Fruit fly (Drosophila melanogaster) whole organism, embryonic: ENCODE measurements around the gene Ccdc58.

ENCODE experiments used
- Asciz ChIP-seq: fragments of 200-800 bp; sonication (Bioruptor generic); optimal IDR thresholded peaks from 2 replicates; lab custom pipeline; 2017; ENCODE audit warnings: missing biosample characterization, mild to moderate bottlenecking, missing genetic modification characterization, missing genetic modification reagents
- B-H2 ChIP-seq: fragments of 200-800 bp; sonication (Bioruptor generic); optimal IDR thresholded peaks from 2 replicates; lab custom pipeline; 2018; ENCODE audit warnings: missing biosample characterization, mild to moderate bottlenecking, missing genetic modification characterization
- CG11456 ChIP-seq: fragments of 200-800 bp; sonication (Bioruptor generic); IDR thresholded peaks from 3 replicates; pipeline ENCODE4 v1.3.6; 2022; ENCODE audit warnings: missing biosample characterization, missing genetic modification characterization
- CG12299 ChIP-seq: fragments of 200-800 bp; sonication (Bioruptor generic); optimal IDR thresholded peaks from 2 replicates; lab custom pipeline; 2018; ENCODE audit warnings: missing biosample characterization, mild to moderate bottlenecking, missing genetic modification characterization
- CG16863 ChIP-seq: fragments of 200-800 bp; sonication (Bioruptor generic); optimal IDR thresholded peaks from 3 replicates; lab custom pipeline; 2016; ENCODE audit warnings: missing biosample characterization, missing genetic modification characterization
- CG17328 ChIP-seq: fragments of 200-800 bp; sonication (Bioruptor generic); IDR thresholded peaks from 2 replicates; pipeline ENCODE4 v1.3.6; 2022; ENCODE audit warnings: missing biosample characterization, missing genetic modification characterization
- CG17385 ChIP-seq: fragments of 200-800 bp; sonication (Bioruptor generic); optimal IDR thresholded peaks from 3 replicates; lab custom pipeline; 2018; ENCODE audit warnings: missing biosample characterization, mild to moderate bottlenecking, missing genetic modification characterization
- CG17612 ChIP-seq: fragments of 200-800 bp; sonication (Bioruptor generic); IDR thresholded peaks from 2 replicates; pipeline ENCODE4 v1.3.6; 2022; ENCODE audit warnings: missing biosample characterization, missing genetic modification characterization
- CG17829 ChIP-seq: fragments of 200-800 bp; optimal IDR thresholded peaks from 2 replicates; lab custom pipeline; 2019; ENCODE audit warnings: missing biosample characterization, mild to moderate bottlenecking, missing genetic modification characterization, moderate library complexity
- CG18262 ChIP-seq: fragments of 200-800 bp; optimal IDR thresholded peaks from 3 replicates; lab custom pipeline; 2019; ENCODE audit warnings: missing biosample characterization, mild to moderate bottlenecking, missing genetic modification characterization, moderate library complexity
- CG3281 ChIP-seq: fragments of 200-800 bp; sonication (Bioruptor generic); optimal IDR thresholded peaks from 3 replicates; lab custom pipeline; 2017; ENCODE audit warnings: missing biosample characterization, mild to moderate bottlenecking, missing genetic modification characterization
- CG4424 ChIP-seq: fragments of 200-800 bp; sonication (Bioruptor generic); optimal IDR thresholded peaks from 3 replicates; lab custom pipeline; 2016; ENCODE audit warnings: missing biosample characterization, missing genetic modification characterization
- CG5953 ChIP-seq: fragments of 200-800 bp; sonication (Bioruptor generic); IDR thresholded peaks from 2 replicates; pipeline ENCODE4 v1.3.6; 2022; ENCODE audit warnings: missing biosample characterization, missing genetic modification characterization
- CG6813 ChIP-seq: fragments of 200-800 bp; sonication (Bioruptor generic); optimal IDR thresholded peaks from 2 replicates; lab custom pipeline; 2017; ENCODE audit warnings: missing biosample characterization, missing genetic modification characterization, mild to moderate bottlenecking, moderate library complexity, missing genetic modification reagents
- CG6854 ChIP-seq: fragments of 200-800 bp; sonication (Bioruptor generic); optimal IDR thresholded peaks from 3 replicates; lab custom pipeline; 2017; ENCODE audit warnings: missing biosample characterization, mild to moderate bottlenecking, missing genetic modification characterization
- CG7271 ChIP-seq: fragments of 200-800 bp; sonication (Bioruptor generic); optimal IDR thresholded peaks from 2 replicates; lab custom pipeline; 2018; ENCODE audit warnings: missing biosample characterization, mild to moderate bottlenecking, missing genetic modification characterization, moderate library complexity
- CG7556 ChIP-seq: fragments of 200-800 bp; sonication (Bioruptor generic); optimal IDR thresholded peaks from 2 replicates; lab custom pipeline; 2017; ENCODE audit warnings: missing biosample characterization, mild to moderate bottlenecking, missing genetic modification characterization
- CG7839 ChIP-seq: fragments of 200-800 bp; sonication (Bioruptor generic); optimal IDR thresholded peaks from 3 replicates; lab custom pipeline; 2018; ENCODE audit warnings: missing biosample characterization, mild to moderate bottlenecking, missing genetic modification characterization, moderate library complexity
- CG7963 ChIP-seq: fragments of 200-800 bp; sonication (Bioruptor generic); IDR thresholded peaks from 3 replicates; pipeline ENCODE4 v1.3.6; 2022; ENCODE audit warnings: missing biosample characterization, missing genetic modification characterization; ENCODE audit not compliant: partially characterized antibody
- CG7987 ChIP-seq: fragments of 200-800 bp; sonication (Bioruptor generic); optimal IDR thresholded peaks from 2 replicates; lab custom pipeline; 2018; ENCODE audit warnings: missing biosample characterization, mild to moderate bottlenecking, missing genetic modification characterization, moderate library complexity
- CG8944 ChIP-seq: fragments of 200-800 bp; sonication (Bioruptor generic); optimal IDR thresholded peaks from 3 replicates; lab custom pipeline; 2016; ENCODE audit warnings: missing biosample characterization, missing genetic modification characterization
- CG9817 ChIP-seq: fragments of 200-800 bp; sonication (Bioruptor generic); optimal IDR thresholded peaks from 2 replicates; lab custom pipeline; 2018; ENCODE audit warnings: missing biosample characterization, mild to moderate bottlenecking, missing genetic modification characterization, moderate library complexity
- CrebB ChIP-seq: fragments of 200-800 bp; sonication (Bioruptor generic); optimal IDR thresholded peaks from 3 replicates; lab custom pipeline; 2018; ENCODE audit warnings: missing biosample characterization, mild to moderate bottlenecking, missing genetic modification characterization
- Fer1 ChIP-seq: fragments of 200-800 bp; sonication (Bioruptor generic); optimal IDR thresholded peaks from 2 replicates; lab custom pipeline; 2017; ENCODE audit warnings: missing biosample characterization, mild to moderate bottlenecking, missing genetic modification characterization
- HHEX ChIP-seq: fragments of 200-800 bp; sonication (Bioruptor generic); optimal IDR thresholded peaks from 3 replicates; lab custom pipeline; 2017; ENCODE audit warnings: missing biosample characterization, mild to moderate bottlenecking, missing genetic modification characterization, missing genetic modification reagents
- HLH3B ChIP-seq: fragments of 200-800 bp; sonication (Bioruptor generic); IDR thresholded peaks from 2 replicates; pipeline ENCODE4 v1.3.6; 2022; ENCODE audit warnings: missing biosample characterization, missing genetic modification characterization
- MBD-R2 ChIP-seq: fragments of 200-800 bp; sonication (Bioruptor generic); IDR thresholded peaks from 2 replicates; pipeline ENCODE4 v1.3.6; 2022; ENCODE audit warnings: missing biosample characterization, missing genetic modification characterization
- Meics ChIP-seq: fragments of 200-800 bp; sonication (Bioruptor generic); optimal IDR thresholded peaks from 2 replicates; lab custom pipeline; 2017; ENCODE audit warnings: missing biosample characterization, mild to moderate bottlenecking, missing genetic modification characterization
- NK7.1 ChIP-seq: fragments of 200-800 bp; sonication (Bioruptor generic); optimal IDR thresholded peaks from 3 replicates; lab custom pipeline; 2016; ENCODE audit warnings: missing biosample characterization, missing genetic modification characterization
- Oli ChIP-seq: fragments of 200-800 bp; sonication (Bioruptor generic); optimal IDR thresholded peaks from 2 replicates; lab custom pipeline; 2018; ENCODE audit warnings: missing biosample characterization, mild to moderate bottlenecking, missing genetic modification characterization, moderate library complexity
- Poxn ChIP-seq: fragments of 200-800 bp; sonication (Bioruptor generic); IDR thresholded peaks from 2 replicates; pipeline ENCODE4 v1.3.6; 2022; ENCODE audit warnings: missing biosample characterization, missing genetic modification characterization
- ato ChIP-seq: fragments of 200-800 bp; sonication (Bioruptor generic); IDR thresholded peaks from 2 replicates; pipeline ENCODE4 v1.3.6; 2022; ENCODE audit warnings: missing biosample characterization, missing genetic modification characterization; ENCODE audit not compliant: partially characterized antibody
- bab2 ChIP-seq: fragments of 200-800 bp; sonication (Bioruptor generic); optimal IDR thresholded peaks from 2 replicates; lab custom pipeline; 2016; ENCODE audit warnings: missing biosample characterization, missing genetic modification characterization
- crol ChIP-seq: fragments of 200-800 bp; sonication (Bioruptor generic); IDR thresholded peaks from 2 replicates; pipeline ENCODE4 v1.3.6; 2022; ENCODE audit warnings: missing biosample characterization, missing genetic modification characterization
- dimm ChIP-seq: fragments of 200-800 bp; sonication (Bioruptor generic); IDR thresholded peaks from 2 replicates; pipeline ENCODE4 v1.3.6; 2022; ENCODE audit warnings: missing biosample characterization, missing genetic modification characterization
- grau ChIP-seq: fragments of 200-800 bp; optimal IDR thresholded peaks from 3 replicates; lab custom pipeline; 2019; ENCODE audit warnings: missing biosample characterization, mild to moderate bottlenecking, missing genetic modification characterization, moderate library complexity
- gro ChIP-seq: fragments of 200-800 bp; sonication (Bioruptor generic); optimal IDR thresholded peaks from 2 replicates; lab custom pipeline; 2016; ENCODE audit warnings: missing biosample characterization, missing genetic modification characterization
- gsb ChIP-seq: fragments of 200-800 bp; sonication (Bioruptor generic); IDR thresholded peaks from 2 replicates; pipeline ENCODE4 v1.3.6; 2022; ENCODE audit warnings: missing biosample characterization, missing genetic modification characterization
- hb ChIP-seq: fragments of 200-800 bp; sonication (Bioruptor generic); IDR thresholded peaks from 3 replicates; pipeline ENCODE4 v1.3.6; 2022; ENCODE audit warnings: missing biosample characterization, missing genetic modification characterization; ENCODE audit not compliant: partially characterized antibody
- kay ChIP-seq: fragments of 200-800 bp; sonication (Bioruptor generic); optimal IDR thresholded peaks from 2 replicates; lab custom pipeline; 2016; ENCODE audit warnings: missing biosample characterization, missing genetic modification characterization
- lab ChIP-seq: fragments of 200-800 bp; sonication (Bioruptor generic); optimal IDR thresholded peaks from 3 replicates; lab custom pipeline; 2017; ENCODE audit warnings: missing biosample characterization, missing genetic modification characterization, mild to moderate bottlenecking, moderate library complexity, missing genetic modification reagents
- maf-S ChIP-seq: fragments of 200-800 bp; sonication (Bioruptor generic); optimal IDR thresholded peaks from 2 replicates; lab custom pipeline; 2016; ENCODE audit warnings: missing biosample characterization, missing genetic modification characterization
- mirr ChIP-seq: fragments of 200-800 bp; sonication (Bioruptor generic); optimal IDR thresholded peaks from 3 replicates; lab custom pipeline; 2018; ENCODE audit warnings: missing biosample characterization, mild to moderate bottlenecking, missing genetic modification characterization
- nerfin-2 ChIP-seq: fragments of 200-800 bp; sonication (Bioruptor generic); IDR thresholded peaks from 2 replicates; pipeline ENCODE4 v1.3.6; 2022; ENCODE audit warnings: missing biosample characterization, missing genetic modification characterization; ENCODE audit not compliant: partially characterized antibody
- phol ChIP-seq: fragments of 200-800 bp; sonication (Bioruptor generic); optimal IDR thresholded peaks from 3 replicates; lab custom pipeline; 2018; ENCODE audit warnings: missing biosample characterization, mild to moderate bottlenecking, missing genetic modification characterization, moderate library complexity
- salm ChIP-seq: fragments of 200-800 bp; sonication (Bioruptor generic); optimal IDR thresholded peaks from 2 replicates; lab custom pipeline; 2018; ENCODE audit warnings: missing biosample characterization, mild to moderate bottlenecking, missing genetic modification characterization
- scrt ChIP-seq: fragments of 200-800 bp; sonication (Bioruptor generic); optimal IDR thresholded peaks from 2 replicates; lab custom pipeline; 2018; ENCODE audit warnings: missing biosample characterization, mild to moderate bottlenecking, missing genetic modification characterization, moderate library complexity
- sug ChIP-seq: fragments of 200-800 bp; optimal IDR thresholded peaks from 2 replicates; lab custom pipeline; 2019; ENCODE audit warnings: missing biosample characterization, mild to moderate bottlenecking, missing genetic modification characterization, moderate library complexity
- tap ChIP-seq: fragments of 200-800 bp; optimal IDR thresholded peaks from 3 replicates; lab custom pipeline; 2019; ENCODE audit warnings: missing biosample characterization, mild to moderate bottlenecking, missing genetic modification characterization, moderate library complexity
- tx ChIP-seq: fragments of 200-800 bp; sonication (Bioruptor generic); optimal IDR thresholded peaks from 2 replicates; lab custom pipeline; 2016; ENCODE audit warnings: missing biosample characterization, missing genetic modification characterization
- yki ChIP-seq: fragments of >200 bp; optimal IDR thresholded peaks from 3 replicates; lab custom pipeline; 2018

Gene Ccdc58

DNA sequence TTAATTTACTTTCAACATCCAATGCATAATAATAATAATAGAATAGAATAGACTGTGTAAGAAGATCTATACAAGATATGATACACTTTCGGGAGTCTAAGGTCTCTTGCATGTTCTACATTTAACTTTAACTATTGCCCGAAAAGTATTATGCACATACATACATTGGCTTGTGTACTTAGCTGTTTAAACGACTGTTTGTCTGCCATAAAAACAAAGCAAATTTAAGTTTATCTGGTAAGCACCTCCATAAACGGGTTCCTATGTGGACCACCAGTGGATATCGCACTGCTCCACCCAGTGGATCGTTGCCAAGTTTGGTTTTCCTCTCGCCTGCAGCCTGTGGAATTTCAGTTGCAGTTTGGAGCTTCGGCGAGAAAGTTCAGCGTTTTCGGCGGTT, 42.0 kb downstream of the Ccdc58 start (continued):
- TF ChIP-seq CG17385 (GFP tag; lab: Kevin White, UChicago) (peak; percentile 14), crol (GFP tag; lab: Robert Waterston, UW) (no peak), maf-S (GFP tag; lab: Kevin White, UChicago) (no peak), HLH3B (0 out of 2 replicates have a peak, but pooled peaks have one; percentile 6), tap (tag; lab: Kevin White, UChicago) (peak; percentile 25), nerfin-2 (GFP tag; lab: Robert Waterston, UW) (no peak), bab2 (no peak), kay (GFP tag; lab: Kevin White, UChicago) (no peak), mirr (GFP tag; lab: Kevin White, UChicago) (peak; percentile 59), CG3281 (peak; percentile 59), MBD-R2 (GFP tag; lab: Robert Waterston, UW) (no peak), tx (GFP tag; lab: Kevin White, UChicago) (no peak), sug (tag; lab: Kevin White, UChicago) (peak; percentile 34), yki (lab: Kevin White, UChicago) (no peak), salm (tag; lab: Kevin White, UChicago) (peak; percentile 55), phol (tag; lab: Kevin White, UChicago) (no peak), CG6854 (no peak), B-H2 (GFP tag; lab: Kevin White, UChicago) (peak; percentile 0), Asciz (GFP tag; lab: Kevin White, UChicago) (peak; percentile 45), Oli (tag; lab: Kevin White, UChicago) (no peak), CG6813 (GFP tag; lab: Kevin White, UChicago) (peak; percentile 49), CG7839 (tag; lab: Kevin White, UChicago) (no peak), grau (peak; percentile 2), Poxn (GFP tag; lab: Robert Waterston, UW) (no peak), CG8944 (GFP tag; lab: Kevin White, UChicago) (no peak), CG11456 (GFP tag; lab: Robert Waterston, UW) (no peak), CG18262 (tag; lab: Kevin White, UChicago) (no peak), CG5953 (no peak), gsb (GFP tag; lab: Robert Waterston, UW) (no peak), dimm (GFP tag; lab: Robert Waterston, UW) (no peak), CG16863 (no peak), CG7987 (peak; percentile 39), CG12299 (tag; lab: Kevin White, UChicago) (peak; percentile 29), CG7556 (GFP tag; lab: Kevin White, UChicago) (peak; percentile 37), NK7.1 (GFP tag; lab: Kevin White, UChicago) (peak; percentile 34), CrebB (tag; lab: Kevin White, UChicago) (peak; percentile 47), CG4424 (no peak), HHEX (GFP tag; lab: Kevin White, UChicago) (peak; percentile 41), ato (no peak), CG9817 (peak; percentile 10), CG17829 (tag; lab: Kevin White, UChicago) (no peak), CG17328 (GFP tag; lab: Robert Waterston, UW) (no peak), hb (GFP tag; lab: Robert Waterston, UW) (no peak), lab (peak; percentile 70), CG7271 (tag; lab: Kevin White, UChicago) (no peak), Fer1 (GFP tag; lab: Kevin White, UChicago) (peak; percentile 63), gro (GFP tag; lab: Kevin White, UChicago) (no peak), CG17612 (GFP tag; lab: Robert Waterston, UW) (no peak), CG7963 (GFP tag; lab: Robert Waterston, UW) (no peak), Meics (GFP tag; lab: Kevin White, UChicago) (peak; percentile 41), scrt (GFP tag; lab: Kevin White, UChicago) (peak; percentile 25)
